Worm (Caenorhabditis elegans) whole organism, L3 larva: ENCODE measurements around the gene ooc-5.

ENCODE experiments used
- R02D3.7 ChIP-seq: fragments of 150-350 bp; optimal IDR thresholded peaks from 2 replicates; lab custom pipeline; 2014; ENCODE audit warnings: missing biosample characterization, missing genetic modification characterization
- aly-2 ChIP-seq: fragments of 150-350 bp; optimal IDR thresholded peaks from 2 replicates; lab custom pipeline; 2014; ENCODE audit warnings: missing biosample characterization, missing genetic modification characterization
- ama-1 ChIP-seq: fragments of 150-350 bp; optimal IDR thresholded peaks from 2 replicates; lab custom pipeline; 2018
- ceh-16 ChIP-seq: sonication (generic microtip); optimal IDR thresholded peaks from 2 replicates; lab custom pipeline; 2017; ENCODE audit warnings: missing biosample characterization, missing genetic modification characterization
- egl-27 ChIP-seq: sonication (generic microtip); optimal IDR thresholded peaks from 4 replicates; lab custom pipeline; 2017; ENCODE audit warnings: missing biosample characterization, missing genetic modification reagents, missing genetic modification characterization
- egl-5 ChIP-seq: fragments of 150-350 bp; optimal IDR thresholded peaks from 2 replicates; lab custom pipeline; 2017; ENCODE audit warnings: missing biosample characterization, missing genetic modification reagents, missing genetic modification characterization, inconsistent platforms
- eor-1 ChIP-seq, 2 experiments: fragments of 150-350 bp; optimal IDR thresholded peaks; 2 replicates each; lab custom pipeline; 2014 to 2018; ENCODE audit warnings: missing biosample characterization in 2 of 2, missing genetic modification characterization in 2 of 2
- nfya-1 ChIP-seq: sonication (generic microtip); optimal IDR thresholded peaks from 2 replicates; lab custom pipeline; 2017; ENCODE audit warnings: missing genetic modification characterization, mild to moderate bottlenecking, missing compliant biosample characterization, antibody characterized with exemption, moderate library complexity; ENCODE audit not compliant: insufficient read depth
- nhr-237 ChIP-seq: fragments of 150-350 bp; optimal IDR thresholded peaks from 2 replicates; lab custom pipeline; 2014; ENCODE audit warnings: missing biosample characterization, missing genetic modification characterization
- pha-4 ChIP-seq: fragments of 150-350 bp; optimal IDR thresholded peaks from 2 replicates; lab custom pipeline; 2014; ENCODE audit warnings: missing biosample characterization, missing genetic modification reagents, missing genetic modification characterization
- unc-39 ChIP-seq: sonication (generic microtip); optimal IDR thresholded peaks from 4 replicates; lab custom pipeline; 2017; ENCODE audit warnings: missing biosample characterization, missing genetic modification characterization
- unc-62 ChIP-seq: fragments of 150-350 bp; sonication (generic microtip); optimal IDR thresholded peaks from 4 replicates; lab custom pipeline; 2014; ENCODE audit warnings: missing biosample characterization, missing genetic modification reagents, missing genetic modification characterization
- ztf-11 ChIP-seq: fragments of 150-350 bp; optimal IDR thresholded peaks from 2 replicates; lab custom pipeline; 2014; ENCODE audit warnings: missing biosample characterization, missing genetic modification characterization

DNA sequence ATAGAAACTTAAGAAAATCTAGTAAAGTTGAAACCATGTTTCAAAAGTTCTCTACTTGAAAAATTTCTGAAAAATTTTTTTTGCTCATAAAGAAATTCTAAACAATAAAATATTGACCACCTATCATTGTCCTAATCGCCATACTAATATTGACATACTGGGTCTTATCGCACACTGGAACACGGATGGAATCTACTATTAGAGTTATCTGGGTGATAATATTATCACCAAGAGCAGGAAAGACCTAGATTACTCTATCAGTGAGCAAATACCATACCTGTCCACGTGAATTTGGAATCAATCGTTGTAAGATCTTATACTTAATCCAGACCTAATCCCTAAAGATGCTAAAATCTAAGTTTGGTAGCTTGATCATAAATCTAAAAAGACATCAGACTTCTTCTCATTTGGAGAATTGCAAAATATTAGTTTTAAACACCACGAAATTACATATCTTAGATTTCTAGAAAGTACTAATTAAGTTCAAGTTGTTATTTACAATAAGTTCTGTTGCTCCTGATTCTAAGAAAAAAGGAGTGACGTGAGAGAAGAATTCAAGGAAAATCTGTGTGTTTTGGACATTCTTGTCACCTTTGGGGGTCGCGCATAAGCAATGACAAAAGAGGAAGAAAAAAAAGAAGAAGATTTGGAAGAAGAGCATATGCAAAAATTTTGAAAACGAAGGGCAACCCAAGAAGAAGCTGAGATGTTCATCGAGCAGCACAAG is 17.2 kb downstream of the ooc-5 start:
- TF ChIP-seq aly-2 (tag; lab: Kevin White, UChicago) = no peak
- TF ChIP-seq nfya-1 = no peak
- TF ChIP-seq nhr-237 (tag; lab: Kevin White, UChicago) = no peak
- TF ChIP-seq unc-62 = no peak
- TF ChIP-seq unc-39 (tag; lab: Kevin White, UChicago) = no peak
- no peak for TF ChIP-seq ceh-16 (tag; lab: Kevin White, UChicago)
- no peak for TF ChIP-seq egl-5 (tag; lab: Kevin White, UChicago)
- TF ChIP-seq R02D3.7 (tag; lab: Kevin White, UChicago) = no peak
- TF ChIP-seq pha-4 (tag; lab: Kevin White, UChicago) = no peak
- TF ChIP-seq ztf-11 (tag; lab: Kevin White, UChicago) = no peak
- no peak for TF ChIP-seq egl-27
- no peak for TF ChIP-seq eor-1 (tag; optimal IDR thresholded peaks at IDR 0.05; lab: Kevin White, UChicago)
- no peak for TF ChIP-seq ama-1 (lab: Kevin White, UChicago)
